Worm (Caenorhabditis elegans): ENCODE results near the gene K01A6.5.

ce11 chrIV:11787793-11788192 is 45.3 kb downstream of the K01A6.5 start:
- TF ChIP-seq syd-9 (tag; optimal IDR thresholded peaks at IDR 0.05) (no peak), nhr-11 (tag; optimal IDR thresholded peaks at IDR 0.05) (no peak), rnt-1 (tag; optimal IDR thresholded peaks at IDR 0.05) (no peak), hlh-15 (tag; optimal IDR thresholded peaks at IDR 0.05) (no peak), ets-4 (tag; optimal IDR thresholded peaks at IDR 0.05) (no peak), pag-3 (tag; optimal IDR thresholded peaks at IDR 0.05; ENCODE audit: borderline replicate concordance) (no peak), ceh-22 (tag; optimal IDR thresholded peaks at IDR 0.05) (no peak), elt-2 (tag; optimal IDR thresholded peaks at IDR 0.05) (no peak), fkh-10 (GFP tag; optimal IDR thresholded peaks at IDR 0.05) (no peak), ceh-48 (tag; optimal IDR thresholded peaks at IDR 0.05) (no peak), ref-2 (tag; optimal IDR thresholded peaks at IDR 0.05) (no peak), ceh-31 (tag; optimal IDR thresholded peaks at IDR 0.05) (no peak), npax-4 (tag; optimal IDR thresholded peaks at IDR 0.05) (no peak)

Data from whole organism, late embryonic.